Worm (Caenorhabditis elegans): ENCODE results near the gene hcp-2.

The hcp-2 gene

ce11 chrV:9689364-9689763, 43.7 kb downstream of the hcp-2 start:
- no peak for TF ChIP-seq nhr-11 (tag; optimal IDR thresholded peaks at IDR 0.05)
- no peak for TF ChIP-seq sox-4 (tag; optimal IDR thresholded peaks at IDR 0.05)
- TF ChIP-seq madf-2 (tag; optimal IDR thresholded peaks at IDR 0.05) = no peak
- TF ChIP-seq dve-1 (tag; optimal IDR thresholded peaks at IDR 0.05) = no peak
- TF ChIP-seq pha-2 (tag; optimal IDR thresholded peaks at IDR 0.05) = no peak
- no peak for TF ChIP-seq fkh-6 (tag; optimal IDR thresholded peaks at IDR 0.05)

- TF ChIP-seq npax-4 (tag; optimal IDR thresholded peaks at IDR 0.05) (no peak), unc-42 (tag; optimal IDR thresholded peaks at IDR 0.05) (no peak), C38D4.7 (GFP tag; optimal IDR thresholded peaks at IDR 0.05) (no peak), elt-2 (tag; optimal IDR thresholded peaks at IDR 0.05) (no peak), tbx-2 (tag; optimal IDR thresholded peaks at IDR 0.05) (no peak), ceh-18 (tag; optimal IDR thresholded peaks at IDR 0.05) (no peak), unc-86 (tag; optimal IDR thresholded peaks at IDR 0.05) (no peak), madf-2 (tag; optimal IDR thresholded peaks at IDR 0.05) (no peak), tbx-7 (tag; optimal IDR thresholded peaks at IDR 0.05) (no peak), ceh-19 (GFP tag; optimal IDR thresholded peaks at IDR 0.05) (no peak), eyg-1 (tag; optimal IDR thresholded peaks at IDR 0.05) (no peak), ttx-3 (tag; optimal IDR thresholded peaks at IDR 0.05) (no peak)
Observed at ce11 chrV:9690099-9690572, 44.5 kb downstream of the hcp-2 start, which contains the start of gene rbx-1. Gene rbx-1 (minus strand): TSS chrV:9690522.

- TF ChIP-seq zip-5 (tag; optimal IDR thresholded peaks at IDR 0.05) (no peak), hlh-30 (tag; optimal IDR thresholded peaks at IDR 0.05; ENCODE audit: insufficient read depth) (no peak), pha-2 (tag; optimal IDR thresholded peaks at IDR 0.05) (no peak), ceh-18 (tag; optimal IDR thresholded peaks at IDR 0.05) (no peak), ceh-24 (tag; optimal IDR thresholded peaks at IDR 0.05) (no peak), pha-4 (tag; optimal IDR thresholded peaks at IDR 0.05) (no peak), nfya-1 (tag; optimal IDR thresholded peaks at IDR 0.05) (peak; percentile 40), sox-4 (tag; optimal IDR thresholded peaks at IDR 0.05) (no peak), unc-55 (GFP tag; optimal IDR thresholded peaks at IDR 0.05) (peak; percentile 33), ceh-30 (tag; optimal IDR thresholded peaks at IDR 0.05) (peak; percentile 12), hlh-6 (tag; optimal IDR thresholded peaks at IDR 0.05) (no peak), pat-9 (tag; optimal IDR thresholded peaks at IDR 0.05) (no peak), Y22D7AL.16 (tag; optimal IDR thresholded peaks at IDR 0.05) (no peak), eyg-1 (tag; optimal IDR thresholded peaks at IDR 0.05) (no peak), gmeb-2 (tag; optimal IDR thresholded peaks at IDR 0.05) (no peak), ets-4 (tag; optimal IDR thresholded peaks at IDR 0.05) (no peak), ztf-16 (tag; optimal IDR thresholded peaks at IDR 0.05) (no peak), tbx-7 (tag; optimal IDR thresholded peaks at IDR 0.05) (no peak), unc-3 (GFP tag; conservative IDR thresholded peaks at IDR 0.05) (no peak), unc-3 (tag; optimal IDR thresholded peaks at IDR 0.05) (no peak)
Observed at ce11 chrV:9690728-9691127, 45.1 kb downstream of the hcp-2 start.

ce11 chrV:9692109-9692581, 46.5 kb downstream of the hcp-2 start, which contains the start of gene ztf-9:
Gene ztf-9 (minus strand): TSS chrV:9692159.
- TF ChIP-seq ceh-24 (tag; optimal IDR thresholded peaks at IDR 0.05) (no peak), tbx-7 (tag; optimal IDR thresholded peaks at IDR 0.05) (no peak), pros-1 (tag; optimal IDR thresholded peaks at IDR 0.05) (peak; percentile 83), rnt-1 (tag; optimal IDR thresholded peaks at IDR 0.05) (peak; percentile 21), ceh-48 (tag; optimal IDR thresholded peaks at IDR 0.05) (peak; percentile 11), nfya-1 (tag; optimal IDR thresholded peaks at IDR 0.05) (peak; percentile 84), unc-55 (GFP tag; optimal IDR thresholded peaks at IDR 0.05) (no peak), pag-3 (tag; optimal IDR thresholded peaks at IDR 0.05; ENCODE audit: borderline replicate concordance) (no peak), sox-4 (tag; optimal IDR thresholded peaks at IDR 0.05) (peak; percentile 17), mec-3 (tag; optimal IDR thresholded peaks at IDR 0.05; ENCODE audit: borderline replicate concordance) (no peak), ceh-18 (tag; optimal IDR thresholded peaks at IDR 0.05) (peak; percentile 82), ceh-31 (tag; optimal IDR thresholded peaks at IDR 0.05) (peak; percentile 84), unc-42 (tag; optimal IDR thresholded peaks at IDR 0.05) (peak; percentile 15), elt-2 (tag; optimal IDR thresholded peaks at IDR 0.05) (peak; percentile 6), odd-2 (tag; optimal IDR thresholded peaks at IDR 0.05) (no peak), F13H6.1 (tag; optimal IDR thresholded peaks at IDR 0.05) (peak; percentile 18), pax-1 (tag; optimal IDR thresholded peaks at IDR 0.05) (no peak), ref-2 (tag; optimal IDR thresholded peaks at IDR 0.05) (peak; percentile 22), ceh-34 (tag; optimal IDR thresholded peaks at IDR 0.05) (peak; percentile 53), pqm-1 (tag; optimal IDR thresholded peaks at IDR 0.05) (no peak), ceh-45 (GFP tag; IDR thresholded peaks at IDR 0.05) (no peak), tbx-2 (tag; optimal IDR thresholded peaks at IDR 0.05) (peak; percentile 80), ceh-14 (tag; optimal IDR thresholded peaks at IDR 0.05) (peak; percentile 32), ama-1 (optimal IDR thresholded peaks at IDR 0.05) (no peak), ets-4 (tag; optimal IDR thresholded peaks at IDR 0.05) (peak; percentile 11)

Data from whole organism, late embryonic.